Fruit fly (Drosophila melanogaster) whole organism, embryonic: ENCODE data around the gene CecA1.

ENCODE experiments used
- Atf3 ChIP-seq: fragments of 200-800 bp; sonication (Bioruptor generic); optimal IDR thresholded peaks from 3 replicates; lab custom pipeline; 2016; ENCODE audit warnings: missing biosample characterization, missing genetic modification characterization
- Blimp-1 ChIP-seq: fragments of 200-800 bp; sonication (Bioruptor generic); optimal IDR thresholded peaks from 3 replicates; lab custom pipeline; 2018; ENCODE audit warnings: missing biosample characterization, missing genetic modification characterization, mild to moderate bottlenecking, moderate library complexity, missing genetic modification reagents
- BtbVII ChIP-seq: fragments of 200-800 bp; sonication (Bioruptor generic); optimal IDR thresholded peaks from 3 replicates; lab custom pipeline; 2017; ENCODE audit warnings: missing biosample characterization, mild to moderate bottlenecking, missing genetic modification characterization
- CG10654 ChIP-seq: fragments of 200-800 bp; sonication (Bioruptor generic); optimal IDR thresholded peaks from 2 replicates; lab custom pipeline; 2016; ENCODE audit warnings: missing biosample characterization, missing genetic modification characterization
- CG11695 ChIP-seq: fragments of 200-800 bp; sonication (Bioruptor generic); IDR thresholded peaks from 3 replicates; pipeline ENCODE4 v1.3.6; 2022; ENCODE audit warnings: missing biosample characterization, missing genetic modification characterization
- CG12071 ChIP-seq: fragments of 200-800 bp; sonication (Bioruptor generic); optimal IDR thresholded peaks from 3 replicates; lab custom pipeline; 2018; ENCODE audit warnings: missing biosample characterization, mild to moderate bottlenecking, missing genetic modification characterization
- CG12769 ChIP-seq: fragments of 200-800 bp; sonication (Bioruptor generic); optimal IDR thresholded peaks from 2 replicates; lab custom pipeline; 2019; ENCODE audit warnings: missing biosample characterization, mild to moderate bottlenecking, missing genetic modification characterization, moderate library complexity
- CG14050 ChIP-seq: fragments of 200-800 bp; sonication (Bioruptor generic); IDR thresholded peaks from 3 replicates; pipeline ENCODE4 v1.3.6; 2022; ENCODE audit warnings: missing biosample characterization, missing genetic modification characterization
- CG17612 ChIP-seq: fragments of 200-800 bp; sonication (Bioruptor generic); IDR thresholded peaks from 2 replicates; pipeline ENCODE4 v1.3.6; 2022; ENCODE audit warnings: missing biosample characterization, missing genetic modification characterization
- CG18262 ChIP-seq: fragments of 200-800 bp; optimal IDR thresholded peaks from 3 replicates; lab custom pipeline; 2019; ENCODE audit warnings: missing biosample characterization, mild to moderate bottlenecking, missing genetic modification characterization, moderate library complexity
- CG18764 ChIP-seq: fragments of 200-800 bp; sonication (Bioruptor generic); optimal IDR thresholded peaks from 3 replicates; lab custom pipeline; 2016; ENCODE audit warnings: missing biosample characterization, missing genetic modification characterization
- CG32532 ChIP-seq: fragments of 200-800 bp; sonication (Bioruptor generic); IDR thresholded peaks from 2 replicates; pipeline ENCODE4 v1.3.6; 2022; ENCODE audit warnings: missing biosample characterization, missing genetic modification characterization
- CG32772 ChIP-seq: fragments of 200-800 bp; sonication (Bioruptor generic); IDR thresholded peaks from 2 replicates; pipeline ENCODE4 v1.3.6; 2022; ENCODE audit warnings: missing biosample characterization, missing genetic modification characterization
- CG4730 ChIP-seq: fragments of 200-800 bp; sonication (Bioruptor generic); IDR thresholded peaks from 2 replicates; pipeline ENCODE4 v1.3.6; 2022; ENCODE audit warnings: missing biosample characterization, missing genetic modification characterization
- CG4854 ChIP-seq: fragments of 200-800 bp; sonication (Bioruptor generic); optimal IDR thresholded peaks from 2 replicates; lab custom pipeline; 2016; ENCODE audit warnings: missing biosample characterization, missing genetic modification characterization, inconsistent platforms
- CG6791 ChIP-seq: fragments of 200-800 bp; sonication (Bioruptor generic); IDR thresholded peaks from 3 replicates; pipeline ENCODE4 v1.3.6; 2022; ENCODE audit warnings: missing biosample characterization, missing genetic modification characterization; ENCODE audit not compliant: partially characterized antibody
- CG8290 ChIP-seq, 3 experiments: fragments of 200-800 bp; sonication (Bioruptor generic); optimal IDR thresholded peaks; 2 replicates each; lab custom pipeline; 2016 to 2019; ENCODE audit warnings: missing biosample characterization in 3 of 3, missing genetic modification characterization in 3 of 3, mild to moderate bottlenecking in 2 of 3, moderate library complexity in 1 of 3
- CG9609 ChIP-seq: fragments of 200-800 bp; sonication (Bioruptor generic); optimal IDR thresholded peaks from 3 replicates; lab custom pipeline; 2016; ENCODE audit warnings: missing biosample characterization, missing genetic modification characterization
- CG9797 ChIP-seq: fragments of 200-800 bp; sonication (Bioruptor generic); optimal IDR thresholded peaks from 3 replicates; lab custom pipeline; 2018; ENCODE audit warnings: missing biosample characterization, mild to moderate bottlenecking, missing genetic modification characterization
- CkIIα-i1 ChIP-seq: fragments of 200-800 bp; sonication (Bioruptor generic); IDR thresholded peaks from 2 replicates; pipeline ENCODE4 v1.3.6; 2022; ENCODE audit warnings: missing biosample characterization, missing genetic modification characterization
- CoRest ChIP-seq: fragments of 200-800 bp; sonication (Bioruptor generic); optimal IDR thresholded peaks from 3 replicates; lab custom pipeline; 2018; ENCODE audit warnings: missing biosample characterization, mild to moderate bottlenecking, missing genetic modification characterization, moderate library complexity
- Dbx ChIP-seq: fragments of 200-800 bp; sonication (Bioruptor generic); IDR thresholded peaks from 3 replicates; pipeline ENCODE4 v1.3.6; 2022; ENCODE audit warnings: missing biosample characterization, missing genetic modification characterization
- Dref ChIP-seq: fragments of 200-800 bp; sonication (Bioruptor generic); IDR thresholded peaks from 2 replicates; pipeline ENCODE4 v1.3.6; 2022; ENCODE audit warnings: missing biosample characterization, missing genetic modification characterization
- E2f2 ChIP-seq: fragments of 200-800 bp; sonication (Bioruptor generic); IDR thresholded peaks from 2 replicates; pipeline ENCODE4 v1.3.6; 2022; ENCODE audit warnings: missing biosample characterization, missing genetic modification characterization
- Fer2 ChIP-seq: fragments of 200-800 bp; sonication (Bioruptor generic); optimal IDR thresholded peaks from 2 replicates; lab custom pipeline; 2018; ENCODE audit warnings: missing biosample characterization, mild to moderate bottlenecking, missing genetic modification characterization, moderate library complexity
- Gsc ChIP-seq: fragments of 200-800 bp; sonication (Bioruptor generic); IDR thresholded peaks from 2 replicates; pipeline ENCODE4 v1.3.6; 2022; ENCODE audit warnings: missing biosample characterization, missing genetic modification characterization
- H2.0 ChIP-seq: fragments of 200-800 bp; sonication (Bioruptor generic); IDR thresholded peaks from 2 replicates; pipeline ENCODE4 v1.3.6; 2022; ENCODE audit warnings: missing biosample characterization, missing genetic modification characterization
- Nf-YA ChIP-seq: fragments of 200-800 bp; sonication (Bioruptor generic); IDR thresholded peaks from 2 replicates; pipeline ENCODE4 v1.3.6; 2022; ENCODE audit warnings: missing biosample characterization, missing genetic modification characterization
- TFAM ChIP-seq: fragments of 200-800 bp; sonication (Bioruptor generic); optimal IDR thresholded peaks from 2 replicates; lab custom pipeline; 2017; ENCODE audit warnings: missing biosample characterization, missing genetic modification characterization, inconsistent platforms
- abd-A ChIP-seq: fragments of 200-800 bp; sonication (Bioruptor generic); optimal IDR thresholded peaks from 3 replicates; lab custom pipeline; 2019; ENCODE audit warnings: missing biosample characterization, mild to moderate bottlenecking, missing genetic modification characterization, moderate library complexity
- ato ChIP-seq: fragments of 200-800 bp; sonication (Bioruptor generic); IDR thresholded peaks from 2 replicates; pipeline ENCODE4 v1.3.6; 2022; ENCODE audit warnings: missing biosample characterization, missing genetic modification characterization; ENCODE audit not compliant: partially characterized antibody
- bab2 ChIP-seq: fragments of 200-800 bp; sonication (Bioruptor generic); optimal IDR thresholded peaks from 2 replicates; lab custom pipeline; 2016; ENCODE audit warnings: missing biosample characterization, missing genetic modification characterization
- bigmax ChIP-seq: fragments of 200-800 bp; sonication (Bioruptor generic); optimal IDR thresholded peaks from 2 replicates; lab custom pipeline; 2018; ENCODE audit warnings: missing biosample characterization, mild to moderate bottlenecking, missing genetic modification characterization
- dpn ChIP-seq, 2 experiments: fragments of 200-800 bp; sonication (Bioruptor generic); optimal IDR thresholded peaks; 3 replicates each; lab custom pipeline; 2016; ENCODE audit warnings: missing biosample characterization in 2 of 2, missing genetic modification characterization in 2 of 2
- gro ChIP-seq: fragments of 200-800 bp; sonication (Bioruptor generic); optimal IDR thresholded peaks from 2 replicates; lab custom pipeline; 2016; ENCODE audit warnings: missing biosample characterization, missing genetic modification characterization
- lmd ChIP-seq: fragments of 200-800 bp; sonication (Bioruptor generic); IDR thresholded peaks from 2 replicates; pipeline ENCODE4 v1.3.6; 2022; ENCODE audit warnings: missing biosample characterization, missing genetic modification characterization
- org-1 ChIP-seq: fragments of 200-800 bp; sonication (Bioruptor generic); optimal IDR thresholded peaks from 2 replicates; lab custom pipeline; 2017; ENCODE audit warnings: missing biosample characterization, missing genetic modification characterization
- p53 ChIP-seq: fragments of 200-800 bp; sonication (Bioruptor generic); optimal IDR thresholded peaks from 2 replicates; lab custom pipeline; 2016; ENCODE audit warnings: missing biosample characterization, missing genetic modification characterization
- pho ChIP-seq: fragments of 200-800 bp; sonication (Bioruptor generic); optimal IDR thresholded peaks from 2 replicates; lab custom pipeline; 2016; ENCODE audit warnings: missing biosample characterization, missing genetic modification characterization
- pnt ChIP-seq: fragments of 200-800 bp; sonication (Bioruptor generic); optimal IDR thresholded peaks from 3 replicates; lab custom pipeline; 2016; ENCODE audit warnings: missing biosample characterization, missing genetic modification characterization
- prd ChIP-seq, 3 experiments: fragments of >200 bp in 2 of 3; fragments of 200-800 bp in 1 of 3; sonication (Bioruptor generic) in 1 of 3; optimal IDR thresholded peaks in 2 of 3; IDR thresholded peaks in 1 of 3; 2 replicates in 2 of 3; 3 replicates in 1 of 3; pipeline versions ENCODE4 v1.3.6 to Lab custom; 2017 to 2022; ENCODE audit warnings: missing biosample characterization in 1 of 3, missing genetic modification characterization in 1 of 3
- pzg ChIP-seq: fragments of 200-800 bp; sonication (Bioruptor generic); optimal IDR thresholded peaks from 3 replicates; lab custom pipeline; 2018; ENCODE audit warnings: missing biosample characterization, mild to moderate bottlenecking, missing genetic modification characterization, moderate library complexity
- scrt ChIP-seq: fragments of 200-800 bp; sonication (Bioruptor generic); optimal IDR thresholded peaks from 2 replicates; lab custom pipeline; 2018; ENCODE audit warnings: missing biosample characterization, mild to moderate bottlenecking, missing genetic modification characterization, moderate library complexity
- slp2 ChIP-seq: fragments of 200-800 bp; sonication (Bioruptor generic); optimal IDR thresholded peaks from 2 replicates; lab custom pipeline; 2016; ENCODE audit warnings: missing biosample characterization, missing genetic modification characterization
- tgo ChIP-seq: fragments of 200-800 bp; sonication (Bioruptor generic); IDR thresholded peaks from 3 replicates; pipeline ENCODE4 v1.3.6; 2022; ENCODE audit warnings: missing biosample characterization, missing genetic modification characterization
- tna ChIP-seq: fragments of 200-800 bp; sonication (Bioruptor generic); IDR thresholded peaks from 2 replicates; pipeline ENCODE4 v1.3.6; 2022; ENCODE audit warnings: missing biosample characterization, missing genetic modification characterization; ENCODE audit not compliant: partially characterized antibody
- toy ChIP-seq: fragments of 200-800 bp; sonication (Bioruptor generic); IDR thresholded peaks from 2 replicates; pipeline ENCODE4 v1.3.6; 2022; ENCODE audit warnings: missing biosample characterization, missing genetic modification characterization

CecA1 gene

dm6 chr3R:30195606-30196049, 15.0 kb upstream of the CecA1 start (continued):
- TF ChIP-seq CG10654 (GFP tag; lab: Kevin White, UChicago) (no peak), scrt (GFP tag; lab: Kevin White, UChicago) (peak; percentile 36), pzg (GFP tag; lab: Kevin White, UChicago) (peak; percentile 47), E2f2 (GFP tag; lab: Robert Waterston, UW) (peak; percentile 40; the same call in 1 of the 2 replicates), toy (0 out of 2 replicates have a peak, but pooled peaks have one; percentile 27), TFAM (GFP tag; lab: Kevin White, UChicago) (no peak), CG9609 (GFP tag; lab: Kevin White, UChicago) (peak; percentile 13), bab2 (no peak), CoRest (tag; lab: Kevin White, UChicago) (peak; percentile 32), CG18764 (GFP tag; lab: Kevin White, UChicago) (peak; percentile 23), Dbx (GFP tag; lab: Robert Waterston, UW) (peak; percentile 71; the same call in 2 of the 3 replicates), bigmax (GFP tag; lab: Kevin White, UChicago) (peak; percentile 83), CG8290 (GFP tag; optimal IDR thresholded peaks at IDR 0.05; lab: Kevin White, UChicago) (no peak), CG8290 (tag; optimal IDR thresholded peaks at IDR 0.05; lab: Kevin White, UChicago) (peak in 1 of 2 experiments; percentile 86), Blimp-1 (GFP tag; lab: Kevin White, UChicago) (peak; percentile 29), abd-A (tag; lab: Kevin White, UChicago) (no peak), CG12769 (tag; lab: Kevin White, UChicago) (peak; percentile 65), ato (GFP tag; lab: Robert Waterston, UW) (0 out of 2 replicates have a peak, but pooled peaks have one; percentile 10), p53 (no peak), Gsc (GFP tag; lab: Robert Waterston, UW) (no peak), tgo (GFP tag; lab: Robert Waterston, UW) (peak; percentile 52), Nf-YA (GFP tag; lab: Robert Waterston, UW) (0 out of 2 replicates have a peak, but pooled peaks have one; percentile 27), CG4730 (GFP tag; lab: Robert Waterston, UW) (0 out of 2 replicates have a peak, but pooled peaks have one; percentile 20), org-1 (GFP tag; lab: Kevin White, UChicago) (no peak), dpn (GFP tag; optimal IDR thresholded peaks at IDR 0.05; lab: Kevin White, UChicago) (peak in 1 of 2 experiments; percentile 63), CG6791 (GFP tag; lab: Robert Waterston, UW) (0 out of 3 replicates have a peak, but pooled peaks have one; percentile 35), CG9797 (GFP tag; lab: Kevin White, UChicago) (no peak), gro (GFP tag; lab: Kevin White, UChicago) (no peak), CG12071 (GFP tag; lab: Kevin White, UChicago) (peak; percentile 35), lmd (GFP tag; lab: Robert Waterston, UW) (peak; percentile 72), CG17612 (peak; percentile 35; the same call in 1 of the 2 replicates), CG11695 (GFP tag; lab: Robert Waterston, UW) (peak; percentile 59; the same call in 1 of the 3 replicates), Dref (GFP tag; lab: Robert Waterston, UW) (peak; percentile 28; the same call in 1 of the 2 replicates), pnt (GFP tag; lab: Kevin White, UChicago) (no peak), BtbVII (GFP tag; lab: Kevin White, UChicago) (no peak), H2.0 (peak; percentile 41; the same call in 1 of the 2 replicates), Atf3 (GFP tag; lab: Kevin White, UChicago) (peak; percentile 6), CG18262 (tag; lab: Kevin White, UChicago) (peak; percentile 20), prd (optimal IDR thresholded peaks at IDR 0.05; lab: Kevin White, UChicago) (no peak), prd (GFP tag; IDR thresholded peaks at IDR 0.05; lab: Robert Waterston, UW) (peak; percentile 69), CG32772 (GFP tag; lab: Robert Waterston, UW) (0 out of 2 replicates have a peak, but pooled peaks have one; percentile 20), pho (GFP tag; lab: Kevin White, UChicago) (peak; percentile 48), CG14050 (GFP tag; lab: Robert Waterston, UW) (peak; percentile 50; the same call in 1 of the 3 replicates), slp2 (GFP tag; lab: Kevin White, UChicago) (peak; percentile 4), CG4854 (GFP tag; lab: Kevin White, UChicago) (no peak), tna (0 out of 2 replicates have a peak, but pooled peaks have one; percentile 25), CG32532 (GFP tag; lab: Robert Waterston, UW) (peak; percentile 82), Fer2 (tag; lab: Kevin White, UChicago) (peak; percentile 20), CkIIα-i1 (no peak)
